Worm (Caenorhabditis elegans) whole organism, late embryonic: ENCODE data around the gene ptr-5.

Experiments
- C08G9.2 ChIP-seq: sonication (generic microtip); optimal IDR thresholded peaks from 2 replicates; lab custom pipeline; 2016; ENCODE audit warnings: mild to moderate bottlenecking, missing genetic modification characterization, moderate library complexity, missing compliant biosample characterization
- ceh-45 ChIP-seq: fragments of 200-800 bp; sonication (Bioruptor generic); IDR thresholded peaks from 2 replicates; pipeline ENCODE4 v1.3.6; 2022; ENCODE audit warnings: missing genetic modification reagents, missing genetic modification characterization, missing compliant biosample characterization
- elt-4 ChIP-seq: sonication (generic microtip); optimal IDR thresholded peaks from 2 replicates; lab custom pipeline; 2016; ENCODE audit warnings: missing genetic modification characterization, missing compliant biosample characterization
- fkh-10 ChIP-seq: fragments of 150-350 bp; optimal IDR thresholded peaks from 2 replicates; lab custom pipeline; 2014; ENCODE audit warnings: missing biosample characterization, missing genetic modification reagents, missing genetic modification characterization
- lim-6 ChIP-seq: sonication (generic microtip); optimal IDR thresholded peaks from 2 replicates; lab custom pipeline; 2016; ENCODE audit warnings: missing genetic modification characterization, missing compliant biosample characterization
- sox-4 ChIP-seq: sonication (generic microtip); optimal IDR thresholded peaks from 2 replicates; lab custom pipeline; 2017; ENCODE audit warnings: mild to moderate bottlenecking, missing genetic modification characterization, inconsistent platforms, missing compliant biosample characterization

- TF ChIP-seq ceh-45 (no peak), lim-6 (tag; lab: Kevin White, UChicago) (no peak), sox-4 (tag; lab: Kevin White, UChicago) (no peak), elt-4 (no peak), C08G9.2 (tag; lab: Kevin White, UChicago) (no peak), fkh-10 (no peak)
Measured at ce11 chrX:17336354-17336753, 18.0 kb downstream of the ptr-5 start, which contains the start of gene C53C11.2.
